Worm (Caenorhabditis elegans): Measurements from ENCODE around the gene C49F5.8.

C49F5.8 gene

ce11 chrX:11959838-11960237, at the start of gene C49F5.8:
Gene C49F5.8 (plus strand): TSS chrX:11960138.
- no peak for TF ChIP-seq unc-62 (GFP tag; optimal IDR thresholded peaks at IDR 0.05)

DNA sequence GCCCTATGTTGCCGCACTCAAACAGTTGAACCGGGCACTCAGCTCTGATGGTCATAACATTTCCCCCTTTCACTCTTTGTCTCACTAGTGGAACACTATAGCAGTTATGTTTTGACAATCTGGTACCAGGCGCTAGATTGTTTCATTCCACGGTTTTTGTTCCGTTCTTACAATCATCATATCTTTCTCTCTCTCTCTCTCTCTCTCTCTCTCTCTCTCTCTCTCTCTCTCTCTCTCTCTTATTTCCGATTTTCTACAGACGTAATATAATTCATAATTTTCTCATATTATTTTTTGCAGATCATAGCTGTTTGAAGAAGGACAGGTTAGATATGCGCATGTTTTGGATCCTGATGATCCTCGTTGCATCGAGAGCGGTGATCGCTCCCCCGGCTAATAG, 46.1 kb upstream of the C49F5.8 start, which contains the start of gene Y62H9A.12:
TSS of gene Y62H9A.12 (plus strand) at position 301 of the 400 bp plus-strand sequence.
- TF ChIP-seq unc-62 (GFP tag; optimal IDR thresholded peaks at IDR 0.05), result no peak

DNA sequence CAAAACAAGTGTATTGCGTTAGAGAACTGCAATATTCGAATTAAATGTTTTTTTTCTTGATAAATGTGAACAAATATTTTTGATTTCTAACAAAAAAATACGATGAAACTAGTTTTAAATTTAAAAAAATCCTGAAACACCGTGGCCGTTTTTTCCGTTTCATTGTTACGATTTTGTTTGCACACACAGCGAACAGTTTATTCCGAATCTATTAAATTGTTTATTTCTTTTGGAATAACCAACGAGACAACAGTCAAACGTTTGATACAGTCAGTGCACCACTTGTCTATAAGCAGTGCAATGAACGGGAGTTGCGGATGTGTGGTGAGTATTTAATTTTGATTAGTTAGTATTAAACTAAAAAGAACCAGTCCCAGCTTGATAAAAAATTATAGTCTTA, 43.2 kb upstream of the C49F5.8 start, which contains the start of gene Y62H9A.13:
TSS of gene Y62H9A.13 (plus strand) at position 301 of the 400 bp plus-strand sequence.
- TF ChIP-seq unc-62 (GFP tag; optimal IDR thresholded peaks at IDR 0.05), result no peak

DNA sequence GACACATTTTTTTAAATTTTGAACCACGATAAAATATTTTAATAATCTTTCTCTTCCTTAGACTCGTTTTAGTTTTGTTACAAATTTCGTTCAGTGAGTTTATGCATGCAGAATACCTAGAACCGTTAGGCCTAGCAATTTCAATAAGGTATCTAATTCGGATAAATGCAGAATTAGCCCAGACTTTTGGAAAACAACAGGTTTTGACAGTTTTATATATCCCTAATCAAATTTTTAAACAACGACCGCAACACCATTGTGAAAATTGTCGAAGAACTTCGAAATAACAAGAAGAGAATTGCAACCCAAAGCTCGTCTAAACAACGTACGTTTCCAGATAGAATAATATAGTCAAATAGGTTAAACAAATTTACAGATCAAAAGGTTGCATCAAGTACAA, 41.9 kb upstream of the C49F5.8 start, which contains the start of gene Y62H9A.16:
TSS of gene Y62H9A.16 (plus strand) at position 301 of the 400 bp plus-strand sequence.
- no peak for TF ChIP-seq unc-62 (GFP tag; optimal IDR thresholded peaks at IDR 0.05)

DNA sequence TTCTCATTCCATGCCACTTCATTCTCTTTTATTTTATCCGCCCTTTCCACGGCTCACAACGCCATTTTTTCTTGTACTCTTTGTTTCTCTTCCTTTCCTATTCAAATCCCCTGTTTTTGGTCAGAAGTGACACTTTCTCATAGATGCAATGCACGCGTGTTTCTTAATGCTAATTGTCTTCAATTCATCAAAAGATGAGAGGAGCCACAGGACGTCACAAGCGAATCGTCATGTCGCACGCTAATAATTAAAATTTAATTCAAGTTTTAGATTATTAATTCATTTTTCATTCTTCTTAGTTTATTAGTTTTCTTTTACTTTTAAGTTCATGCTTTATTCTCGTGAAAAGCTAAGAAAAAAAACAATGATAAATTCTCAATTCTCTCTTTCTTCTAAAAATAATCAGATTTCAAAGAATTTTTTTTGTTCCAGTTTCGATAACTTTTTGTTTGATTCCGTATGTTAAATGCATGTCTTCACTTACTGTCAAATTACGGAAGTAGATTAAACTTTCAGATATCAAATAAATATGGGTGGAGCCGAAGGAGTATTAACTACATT, 39.1 kb upstream of the C49F5.8 start, which contains the start of gene Y62H9A.14:
TSS of gene Y62H9A.14 (plus strand) at position 511 of the 561 bp plus-strand sequence.
- TF ChIP-seq unc-62 (GFP tag; optimal IDR thresholded peaks at IDR 0.05), result no peak

ce11 chrX:11924158-11924557, 35.8 kb upstream of the C49F5.8 start, which contains the start of gene F55G7.1:
Gene F55G7.1 (plus strand): TSS chrX:11924433.
- TF ChIP-seq unc-62 (GFP tag; optimal IDR thresholded peaks at IDR 0.05), result no peak

DNA sequence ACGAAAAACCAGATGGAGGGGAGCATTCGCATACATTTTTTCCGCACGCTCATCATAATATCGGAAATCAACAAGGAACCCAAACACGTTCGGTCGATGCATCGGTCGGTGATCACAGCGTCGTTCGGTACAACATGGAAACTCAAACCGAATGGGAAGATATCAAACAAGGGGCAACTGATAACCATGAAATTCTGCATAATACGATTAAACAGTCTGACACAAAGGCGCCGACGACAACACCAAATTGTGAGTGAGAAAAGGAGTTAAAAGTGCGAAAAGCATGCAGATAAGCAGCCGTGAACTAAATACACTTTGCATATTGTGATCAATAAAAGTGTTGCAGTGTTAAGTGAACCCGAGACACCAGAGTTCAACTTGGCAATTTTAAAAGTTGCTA, 34.7 kb upstream of the C49F5.8 start:
- TF ChIP-seq unc-62 (GFP tag; optimal IDR thresholded peaks at IDR 0.05), result no peak

DNA sequence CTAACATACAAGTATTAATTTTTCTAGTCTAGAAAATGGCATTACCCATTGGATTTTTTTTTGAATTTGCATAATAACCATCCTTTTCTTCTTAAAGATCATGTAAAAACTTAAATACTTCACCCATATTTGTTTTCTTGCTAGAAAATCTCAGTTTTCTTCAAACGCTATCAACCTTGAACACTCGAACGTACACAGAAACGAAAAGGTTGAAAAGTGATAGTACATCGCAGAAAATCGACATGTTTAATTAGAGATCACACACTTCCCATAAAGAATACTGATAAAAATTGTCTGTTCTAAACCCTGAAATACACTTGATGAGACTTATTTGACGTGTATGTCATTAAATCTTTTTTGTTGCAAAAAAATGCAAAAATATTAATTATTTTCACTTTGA, 32.4 kb upstream of the C49F5.8 start, which contains the start of gene F55G7.4:
TSS of gene F55G7.4 (plus strand) at position 301 of the 400 bp plus-strand sequence.
- TF ChIP-seq unc-62 (GFP tag; optimal IDR thresholded peaks at IDR 0.05), result no peak

DNA sequence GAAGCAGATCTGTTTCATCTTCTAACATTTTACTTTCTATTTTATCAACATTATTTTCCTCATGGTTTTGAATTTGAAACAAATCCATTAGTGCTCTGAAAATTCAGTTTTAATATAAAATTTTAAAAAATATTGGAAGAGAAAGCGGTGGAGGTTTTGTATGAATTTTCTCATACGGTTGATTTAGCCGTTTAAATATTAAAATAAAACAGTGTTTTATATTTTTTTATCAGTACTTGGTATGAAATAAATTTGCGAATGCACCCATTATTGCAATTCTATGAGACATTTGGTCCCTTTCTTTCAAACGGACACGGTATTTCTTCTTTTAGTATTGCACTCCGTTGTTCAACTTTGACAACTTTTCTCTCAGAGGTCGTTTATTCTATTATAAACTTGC, 28.4 kb upstream of the C49F5.8 start, which contains the start of gene dot-1.4:
TSS of gene dot-1.4 (minus strand) at position 101 of the 400 bp plus-strand sequence.
- no peak for TF ChIP-seq unc-62 (GFP tag; optimal IDR thresholded peaks at IDR 0.05)

- no peak for TF ChIP-seq unc-62 (GFP tag; optimal IDR thresholded peaks at IDR 0.05)
Measured at ce11 chrX:11933547-11933946, 26.4 kb upstream of the C49F5.8 start.

DNA sequence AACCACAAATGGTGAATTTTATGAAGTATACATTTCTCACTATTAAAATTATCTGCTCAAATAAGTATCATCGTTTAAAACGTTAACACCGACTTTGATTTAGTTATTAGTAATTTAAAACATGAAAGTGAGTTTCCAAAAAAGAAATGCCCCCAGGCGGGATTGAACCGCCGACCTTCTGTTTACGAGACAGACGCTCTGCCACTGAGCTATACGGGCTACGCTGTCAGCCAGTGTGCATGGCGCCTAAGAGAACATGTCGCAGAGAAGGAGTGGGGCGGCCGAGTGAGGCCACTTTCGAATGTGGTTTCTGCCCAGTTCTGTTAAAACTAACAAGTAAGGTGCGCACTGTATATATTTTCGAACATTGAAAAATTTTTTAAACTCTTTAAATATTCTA, 25.0 kb upstream of the C49F5.8 start:
- TF ChIP-seq unc-62 (GFP tag; optimal IDR thresholded peaks at IDR 0.05), result no peak

DNA sequence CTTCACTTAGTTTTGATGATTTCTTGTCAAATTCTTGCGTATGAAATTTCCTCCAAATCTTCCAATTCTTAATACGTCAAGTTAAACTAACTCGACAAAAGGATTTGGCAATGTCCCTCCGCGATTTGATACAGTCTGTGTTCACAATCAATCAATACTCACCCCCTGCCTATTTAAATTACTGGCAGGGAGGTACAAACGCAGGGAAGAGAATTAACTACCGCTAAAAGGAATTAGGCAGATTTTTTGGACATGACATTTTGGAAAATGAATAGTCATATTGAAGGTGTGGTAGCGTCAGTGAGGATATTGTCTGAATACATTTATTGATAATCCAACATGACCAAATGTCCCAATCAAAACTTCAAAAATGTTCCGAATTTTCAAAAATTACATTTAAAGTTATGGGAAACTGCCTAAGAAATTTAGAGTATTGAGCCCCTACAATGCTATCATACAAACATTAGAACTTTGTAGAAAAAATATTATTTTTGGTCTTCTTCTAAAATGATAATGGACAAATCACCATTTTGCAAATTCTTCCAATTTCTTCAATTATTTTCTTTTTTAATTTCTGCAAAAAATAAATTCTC, 22.5 kb upstream of the C49F5.8 start:
- TF ChIP-seq unc-62 (GFP tag; optimal IDR thresholded peaks at IDR 0.05), result peak; percentile 32

- no peak for TF ChIP-seq unc-62 (GFP tag; optimal IDR thresholded peaks at IDR 0.05)
Measured at ce11 chrX:11938826-11939225, 21.1 kb upstream of the C49F5.8 start, which contains the start of gene F55G7.5. Gene F55G7.5 (minus strand): TSS chrX:11938926.

- TF ChIP-seq unc-62 (GFP tag; optimal IDR thresholded peaks at IDR 0.05), result no peak
Measured at ce11 chrX:11941951-11942350, 18.0 kb upstream of the C49F5.8 start, which contains the start of gene F55G7.3. Gene F55G7.3 (minus strand): TSS chrX:11942051.

- TF ChIP-seq unc-62 (GFP tag; optimal IDR thresholded peaks at IDR 0.05), result no peak
Measured at ce11 chrX:11946788-11947463, 13.0 kb upstream of the C49F5.8 start, which contains the start of gene nfya-1. Gene nfya-1 (minus strand): TSS chrX:11946838.

- no peak for TF ChIP-seq unc-62 (GFP tag; optimal IDR thresholded peaks at IDR 0.05)
Measured at ce11 chrX:11948184-11948894, 11.6 kb upstream of the C49F5.8 start, which contains the start of gene lsd-1. Gene lsd-1 (plus strand): TSS chrX:11948844.

Measured in whole organism, dauer.